Fruit fly (Drosophila melanogaster): ENCODE results near the gene AsnRS.

The AsnRS gene

dm6 chr2L:19134814-19135523 is 3.2 kb upstream of the AsnRS start, which contains the start of gene Polr1D (continued):
- peak; percentile 51 for TF ChIP-seq CG3919 (GFP tag; optimal IDR thresholded peaks at IDR 0.05)
- no peak for TF ChIP-seq CG8632 (GFP tag; optimal IDR thresholded peaks at IDR 0.05)
- peak; percentile 11; the same call in 1 of the 3 replicates for TF ChIP-seq eg (GFP tag; IDR thresholded peaks at IDR 0.05)
- no peak for TF ChIP-seq Eip93F (GFP tag; optimal IDR thresholded peaks at IDR 0.05)
- TF ChIP-seq CG10631 (GFP tag; optimal IDR thresholded peaks at IDR 0.05) = peak; percentile 55
- TF ChIP-seq topi (GFP tag; optimal IDR thresholded peaks at IDR 0.05) = peak; percentile 48
- TF ChIP-seq Lpt (GFP tag; optimal IDR thresholded peaks at IDR 0.05) = peak; percentile 50
- TF ChIP-seq CG6792 (GFP tag; optimal IDR thresholded peaks at IDR 0.05) = peak; percentile 14
- no peak for TF ChIP-seq dac (GFP tag; optimal IDR thresholded peaks at IDR 0.05)
- TF ChIP-seq vri (GFP tag; optimal IDR thresholded peaks at IDR 0.05) = peak; percentile 95
- TF ChIP-seq Hr4 (GFP tag; optimal IDR thresholded peaks at IDR 0.05) = peak; percentile 35
- TF ChIP-seq svp (GFP tag) = peak; percentile 84

dm6 chr2L:19134366-19134689 is 2.6 kb upstream of the AsnRS start:
- TF ChIP-seq Hr39 (GFP tag; optimal IDR thresholded peaks at IDR 0.05) (peak; percentile 2), Eip78C (GFP tag) (peak; percentile 60), CG6276 (GFP tag; optimal IDR thresholded peaks at IDR 0.05) (no peak), fkh (GFP tag; optimal IDR thresholded peaks at IDR 0.05) (no peak), eg (GFP tag; IDR thresholded peaks at IDR 0.05) (0 out of 3 replicates have a peak, but pooled peaks have one; percentile 4)

dm6 chr2L:19133465-19134365 is 2.0 kb upstream of the AsnRS start, which contains the start of gene brat:
Gene brat (plus strand): TSS chr2L:19133816.
- TF ChIP-seq acj6 (GFP tag; optimal IDR thresholded peaks at IDR 0.05) (peak; percentile 47), CG1621 (tag; optimal IDR thresholded peaks at IDR 0.05) (no peak), Hr39 (GFP tag; optimal IDR thresholded peaks at IDR 0.05) (peak; percentile 60), Gug (GFP tag; IDR thresholded peaks at IDR 0.05) (no peak), CG3032 (tag; optimal IDR thresholded peaks at IDR 0.05) (peak; percentile 50), OdsH (GFP tag; optimal IDR thresholded peaks at IDR 0.05) (peak; percentile 54), spab (GFP tag; optimal IDR thresholded peaks at IDR 0.05) (no peak), CG11762 (GFP tag; optimal IDR thresholded peaks at IDR 0.05; ENCODE audit: insufficient read depth) (no peak), Ets21C (GFP tag; optimal IDR thresholded peaks at IDR 0.05) (peak; percentile 61), dac (GFP tag; optimal IDR thresholded peaks at IDR 0.05) (no peak), CG15336 (GFP tag; IDR thresholded peaks at IDR 0.05) (no peak), Ets96B (tag; optimal IDR thresholded peaks at IDR 0.05) (peak; percentile 29), CG6808 (GFP tag; optimal IDR thresholded peaks at IDR 0.05) (no peak), CG6854 (GFP tag; optimal IDR thresholded peaks at IDR 0.05) (no peak), CG6792 (GFP tag; optimal IDR thresholded peaks at IDR 0.05) (no peak), ss (GFP tag; optimal IDR thresholded peaks at IDR 0.05) (peak in 1 of 2 experiments; percentile 21), CG34406 (GFP tag; optimal IDR thresholded peaks at IDR 0.05) (peak; percentile 18), CG8119 (GFP tag; IDR thresholded peaks at IDR 0.05) (no peak), Met (GFP tag; optimal IDR thresholded peaks at IDR 0.05) (peak; percentile 58), svp (GFP tag) (no peak), net (GFP tag; optimal IDR thresholded peaks at IDR 0.05) (no peak), CG11294 (GFP tag; IDR thresholded peaks at IDR 0.05) (no peak), Blimp-1 (GFP tag; optimal IDR thresholded peaks at IDR 0.05) (no peak), Sox15 (GFP tag; optimal IDR thresholded peaks at IDR 0.05) (no peak), Sox14 (GFP tag; optimal IDR thresholded peaks at IDR 0.05) (peak; percentile 64), Eip93F (GFP tag; optimal IDR thresholded peaks at IDR 0.05) (no peak), CG10669 (GFP tag; optimal IDR thresholded peaks at IDR 0.05) (no peak), CG7368 (GFP tag; optimal IDR thresholded peaks at IDR 0.05) (no peak), pdm3 (GFP tag; optimal IDR thresholded peaks at IDR 0.05) (peak; percentile 54), CG3919 (GFP tag; optimal IDR thresholded peaks at IDR 0.05) (peak; percentile 39), CG8632 (GFP tag; optimal IDR thresholded peaks at IDR 0.05) (no peak), Eip78C (GFP tag) (peak; percentile 72), Hr4 (GFP tag; optimal IDR thresholded peaks at IDR 0.05) (peak; percentile 57), cyc (GFP tag; optimal IDR thresholded peaks at IDR 0.05) (peak; percentile 56), CG11902 (GFP tag; optimal IDR thresholded peaks at IDR 0.05) (no peak), salr (GFP tag; optimal IDR thresholded peaks at IDR 0.05) (no peak), CG6163 (GFP tag; IDR thresholded peaks at IDR 0.05) (0 out of 3 replicates have a peak, but pooled peaks have one; percentile 8)

Data from whole organism, prepupa.